Worm (Caenorhabditis elegans): Measurements from ENCODE around the gene B0222.15.

- no peak for TF ChIP-seq nhr-77 (tag; optimal IDR thresholded peaks at IDR 0.05)
- TF ChIP-seq mdl-1 (tag; optimal IDR thresholded peaks at IDR 0.05), result no peak
- no peak for TF ChIP-seq fos-1 (tag; optimal IDR thresholded peaks at IDR 0.05)
- no peak for TF ChIP-seq lin-15B (tag; optimal IDR thresholded peaks at IDR 0.05)
- TF ChIP-seq ama-1 (optimal IDR thresholded peaks at IDR 0.05), result no peak
- TF ChIP-seq ZK546.5 (tag; optimal IDR thresholded peaks at IDR 0.05), result no peak
- TF ChIP-seq skn-1 (tag; optimal IDR thresholded peaks at IDR 0.05), result no peak
- no peak for TF ChIP-seq snpc-4 (tag; optimal IDR thresholded peaks at IDR 0.05)
These were observed 42.3 kb upstream of the B0222.15 start, which contains the start of gene str-177 for ce11 chrV:9198887-9199286.

Measured in whole organism, L4 larva.